Worm (Caenorhabditis elegans): Measurements from ENCODE around the gene srx-56.

- TF ChIP-seq tab-1 (GFP tag; IDR thresholded peaks at IDR 0.05): no peak
- no peak for TF ChIP-seq ztf-29 (GFP tag; IDR thresholded peaks at IDR 0.05)
- no peak for TF ChIP-seq flt-1 (GFP tag; IDR thresholded peaks at IDR 0.05)
- no peak for TF ChIP-seq cog-1 (tag; optimal IDR thresholded peaks at IDR 0.05)
- no peak for TF ChIP-seq med-1 (GFP tag; optimal IDR thresholded peaks at IDR 0.05; ENCODE audit: insufficient read depth)
- TF ChIP-seq T22C8.4 (GFP tag; IDR thresholded peaks at IDR 0.05): no peak
- no peak for TF ChIP-seq klf-2 (GFP tag; conservative IDR thresholded peaks at IDR 0.05)
These were observed 35.4 kb downstream of the srx-56 start, which contains the start of gene R13D7.2 for ce11 chrV:7409599-7409998.
